Fruit fly (Drosophila melanogaster): Measurements from ENCODE around the gene NLaz.

Gene NLaz

dm6 chr2L:1409695-1410094 lies 48.1 kb upstream of the NLaz start:
- no peak for TF ChIP-seq dmrt93B (GFP tag; optimal IDR thresholded peaks at IDR 0.05)
- no peak for TF ChIP-seq Mio (GFP tag; optimal IDR thresholded peaks at IDR 0.05)
- TF ChIP-seq ey (GFP tag; optimal IDR thresholded peaks at IDR 0.05) = peak; percentile 63
- TF ChIP-seq Jra (GFP tag; optimal IDR thresholded peaks at IDR 0.05) = no peak
- no peak for TF ChIP-seq N (GFP tag; optimal IDR thresholded peaks at IDR 0.05)
- no peak for TF ChIP-seq brk (GFP tag; optimal IDR thresholded peaks at IDR 0.05)
- peak; percentile 55 for TF ChIP-seq rgr (GFP tag; optimal IDR thresholded peaks at IDR 0.05)
- peak; percentile 45 for TF ChIP-seq HLH106 (tag; optimal IDR thresholded peaks at IDR 0.05)
- peak; percentile 52 for TF ChIP-seq OdsH (GFP tag; optimal IDR thresholded peaks at IDR 0.05)
- peak; percentile 49 for TF ChIP-seq br (GFP tag; optimal IDR thresholded peaks at IDR 0.05)
- no peak for TF ChIP-seq tai (GFP tag; optimal IDR thresholded peaks at IDR 0.05)
- peak; percentile 69 for TF ChIP-seq fru (GFP tag; optimal IDR thresholded peaks at IDR 0.05)
- no peak for TF ChIP-seq Hr78 (GFP tag; optimal IDR thresholded peaks at IDR 0.05)
- TF ChIP-seq CG32264 (GFP tag; optimal IDR thresholded peaks at IDR 0.05) = no peak
- TF ChIP-seq dsf (GFP tag; optimal IDR thresholded peaks at IDR 0.05; ENCODE audit: borderline replicate concordance) = no peak
- TF ChIP-seq Rel (GFP tag; optimal IDR thresholded peaks at IDR 0.05) = no peak
- no peak for TF ChIP-seq Rel (tag; optimal IDR thresholded peaks at IDR 0.05)
- no peak for TF ChIP-seq CG9705 (GFP tag; optimal IDR thresholded peaks at IDR 0.05)
- TF ChIP-seq Dfd (GFP tag; optimal IDR thresholded peaks at IDR 0.05) = no peak
- peak; percentile 55 for TF ChIP-seq h (GFP tag; optimal IDR thresholded peaks at IDR 0.05)
- TF ChIP-seq usp (GFP tag; optimal IDR thresholded peaks at IDR 0.05) = no peak
- no peak for TF ChIP-seq Abd-B (GFP tag; optimal IDR thresholded peaks at IDR 0.05)
- no peak for TF ChIP-seq pan (optimal IDR thresholded peaks at IDR 0.05)
- no peak for TF ChIP-seq lola (GFP tag; optimal IDR thresholded peaks at IDR 0.05)
- TF ChIP-seq psq (GFP tag; optimal IDR thresholded peaks at IDR 0.05) = peak; percentile 28
- TF ChIP-seq Myc (optimal IDR thresholded peaks at IDR 0.05) = no peak
- TF ChIP-seq Hr83 (GFP tag; optimal IDR thresholded peaks at IDR 0.05; ENCODE audit: poor library complexity, severe bottlenecking) = no peak
- no peak for TF ChIP-seq Dif (GFP tag; optimal IDR thresholded peaks at IDR 0.05; ENCODE audit: partially characterized antibody)
- TF ChIP-seq woc (GFP tag; optimal IDR thresholded peaks at IDR 0.05) = peak; percentile 39
- no peak for TF ChIP-seq dl (GFP tag; optimal IDR thresholded peaks at IDR 0.05; ENCODE audit: insufficient read depth in 1 of 2, partially characterized antibody in 2 of 2)
- no peak for TF ChIP-seq sv (GFP tag; optimal IDR thresholded peaks at IDR 0.05)
- no peak for TF ChIP-seq GATAd (GFP tag; optimal IDR thresholded peaks at IDR 0.05)
- TF ChIP-seq sage (GFP tag; optimal IDR thresholded peaks at IDR 0.05) = peak; percentile 28
- TF ChIP-seq jim (GFP tag; optimal IDR thresholded peaks at IDR 0.05) = no peak
- TF ChIP-seq Sp1 (GFP tag; optimal IDR thresholded peaks at IDR 0.05) = peak; percentile 51
- peak in 1 of 2 experiments; percentile 64 for TF ChIP-seq foxo (GFP tag; optimal IDR thresholded peaks at IDR 0.05)
- TF ChIP-seq CrebA (GFP tag; optimal IDR thresholded peaks at IDR 0.05; ENCODE audit: borderline replicate concordance) = no peak
- peak; percentile 22 for TF ChIP-seq Hnf4 (GFP tag; optimal IDR thresholded peaks at IDR 0.05)
- TF ChIP-seq Vsx2 (GFP tag; optimal IDR thresholded peaks at IDR 0.05; ENCODE audit: partially characterized antibody) = no peak

DNA sequence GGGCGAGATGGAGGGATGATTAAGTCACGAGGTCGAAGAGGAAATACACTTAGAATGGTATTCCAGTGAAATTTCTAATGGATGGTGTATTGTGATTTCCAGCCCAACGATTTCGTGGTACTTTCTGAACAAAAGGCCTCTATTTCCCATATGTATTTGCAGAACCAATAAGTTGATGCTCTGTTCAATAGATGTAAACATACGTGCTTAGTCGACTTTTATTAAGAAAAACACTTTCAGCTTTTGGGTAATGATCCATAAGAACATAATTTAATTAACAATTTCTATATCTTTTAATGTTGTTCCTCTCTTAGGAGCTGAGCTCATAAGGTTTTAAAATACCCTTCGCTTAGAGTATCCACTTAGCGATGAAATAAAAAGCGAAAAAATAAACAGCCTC lies 44.0 kb upstream of the NLaz start:
- peak; percentile 26 for TF ChIP-seq ey (GFP tag; optimal IDR thresholded peaks at IDR 0.05)
- peak; percentile 18 for TF ChIP-seq fru (GFP tag; optimal IDR thresholded peaks at IDR 0.05)
- no peak for TF ChIP-seq Hr83 (GFP tag; optimal IDR thresholded peaks at IDR 0.05; ENCODE audit: poor library complexity, severe bottlenecking)
- TF ChIP-seq Rel (GFP tag; optimal IDR thresholded peaks at IDR 0.05) = no peak
- no peak for TF ChIP-seq Rel (tag; optimal IDR thresholded peaks at IDR 0.05)
- peak; percentile 10 for TF ChIP-seq dmrt93B (GFP tag; optimal IDR thresholded peaks at IDR 0.05)
- TF ChIP-seq HLH106 (tag; optimal IDR thresholded peaks at IDR 0.05) = peak; percentile 24
- TF ChIP-seq woc (GFP tag; optimal IDR thresholded peaks at IDR 0.05) = peak; percentile 68
- TF ChIP-seq psq (GFP tag; optimal IDR thresholded peaks at IDR 0.05) = peak; percentile 46
- TF ChIP-seq h (GFP tag; optimal IDR thresholded peaks at IDR 0.05) = peak; percentile 47
- no peak for TF ChIP-seq GATAd (GFP tag; optimal IDR thresholded peaks at IDR 0.05)
- no peak for TF ChIP-seq lola (GFP tag; optimal IDR thresholded peaks at IDR 0.05)
- TF ChIP-seq foxo (GFP tag; optimal IDR thresholded peaks at IDR 0.05) = peak in 1 of 2 experiments; percentile 56
- TF ChIP-seq CrebA (GFP tag; optimal IDR thresholded peaks at IDR 0.05; ENCODE audit: borderline replicate concordance) = no peak
- peak; percentile 42 for TF ChIP-seq OdsH (GFP tag; optimal IDR thresholded peaks at IDR 0.05)
- TF ChIP-seq tai (GFP tag; optimal IDR thresholded peaks at IDR 0.05) = peak; percentile 11
- TF ChIP-seq rgr (GFP tag; optimal IDR thresholded peaks at IDR 0.05) = peak; percentile 12
- peak; percentile 49 for TF ChIP-seq Sp1 (GFP tag; optimal IDR thresholded peaks at IDR 0.05)
